Worm (Caenorhabditis elegans): Measurements from ENCODE around the gene gtf-2F2.

The gtf-2F2 gene

DNA sequence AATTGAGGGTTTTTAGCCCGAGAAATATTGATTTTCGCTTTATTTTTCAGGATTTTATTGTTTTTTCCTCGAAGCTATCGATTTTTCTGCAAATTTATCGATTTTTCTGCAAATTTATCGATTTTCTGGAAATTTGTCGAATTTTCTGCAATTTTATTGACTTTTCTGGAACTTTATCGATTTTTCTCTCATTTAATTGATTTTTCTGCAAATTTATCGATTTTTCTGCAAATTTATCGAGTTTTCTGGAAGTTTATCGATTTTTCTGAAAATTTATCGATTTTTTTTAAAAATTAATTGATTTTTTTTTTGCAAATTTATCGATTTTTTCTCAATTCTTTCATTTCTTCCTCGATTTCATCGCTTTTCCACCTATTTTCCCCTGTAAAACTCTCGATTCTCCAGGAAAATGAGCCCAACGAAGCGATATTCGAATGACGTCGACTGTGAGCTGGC is at the start of gene gtf-2F2:
Gene gtf-2F2 (plus strand): TSS at position 406 of the 456 bp plus-strand sequence.
- TF ChIP-seq mab-9 (GFP tag; IDR thresholded peaks at IDR 0.05) (no peak), mep-1 (tag; optimal IDR thresholded peaks at IDR 0.05) (no peak), skn-1 (tag; optimal IDR thresholded peaks at IDR 0.05) (no peak), unc-30 (tag; optimal IDR thresholded peaks at IDR 0.05) (no peak), hpl-2 (GFP tag; optimal IDR thresholded peaks at IDR 0.05) (no peak), C04F5.9 (tag; optimal IDR thresholded peaks at IDR 0.05) (no peak), ztf-11 (tag; optimal IDR thresholded peaks at IDR 0.05) (no peak), pag-3 (tag; optimal IDR thresholded peaks at IDR 0.05; ENCODE audit: borderline replicate concordance, insufficient read depth) (no peak), tlp-1 (tag; optimal IDR thresholded peaks at IDR 0.05) (no peak), nhr-11 (tag; optimal IDR thresholded peaks at IDR 0.05) (no peak), nhr-77 (tag; optimal IDR thresholded peaks at IDR 0.05) (no peak), unc-130 (tag; optimal IDR thresholded peaks at IDR 0.05) (no peak)

DNA sequence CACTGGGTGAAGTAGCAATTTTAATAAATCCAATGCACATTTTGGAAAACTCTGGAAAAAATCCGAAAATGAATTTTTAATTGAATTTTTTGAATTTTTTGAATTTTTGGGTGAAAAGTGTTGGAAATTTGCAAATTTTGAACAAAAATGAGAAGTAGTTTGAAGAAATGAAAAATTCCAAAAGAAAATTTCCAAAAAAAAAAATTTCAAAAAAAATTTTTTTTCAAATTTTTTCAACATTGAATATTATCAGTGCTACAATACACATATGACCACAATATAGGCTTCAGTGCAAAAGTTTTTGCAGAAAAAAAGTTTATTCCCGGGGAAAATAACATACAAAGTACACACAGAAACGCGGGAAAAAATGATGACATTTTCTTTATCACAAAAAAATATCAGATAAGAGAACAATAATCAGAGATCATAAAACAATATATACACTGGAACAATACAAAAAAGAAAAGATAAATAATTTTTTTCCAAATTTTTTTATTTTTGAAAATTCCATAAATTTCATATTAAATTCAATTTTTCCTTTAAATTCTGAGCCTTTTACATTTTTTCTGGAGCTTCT is 36.4 kb upstream of the gtf-2F2 start, which contains the start of gene hrg-10:
Gene hrg-10 (minus strand): TSS at position 51 of the 577 bp plus-strand sequence.
- no peak for TF ChIP-seq nhr-84 (tag; optimal IDR thresholded peaks at IDR 0.05)
- peak; percentile 6; the same call in 1 of the 2 replicates for TF ChIP-seq nhr-19 (GFP tag; conservative IDR thresholded peaks at IDR 0.05)
- TF ChIP-seq elt-2 (tag; optimal IDR thresholded peaks at IDR 0.05) = peak; percentile 77
- no peak for TF ChIP-seq rnt-1 (tag; optimal IDR thresholded peaks at IDR 0.05)
- no peak for TF ChIP-seq snpc-4 (tag; optimal IDR thresholded peaks at IDR 0.05)
- TF ChIP-seq ceh-63 (GFP tag; optimal IDR thresholded peaks at IDR 0.05) = no peak
- no peak for TF ChIP-seq grh-1 (GFP tag; IDR thresholded peaks at IDR 0.05)
- TF ChIP-seq pax-3 (tag; optimal IDR thresholded peaks at IDR 0.05) = no peak
- TF ChIP-seq nhr-20 (tag; optimal IDR thresholded peaks at IDR 0.05) = peak; percentile 8
- TF ChIP-seq nhr-71 (tag; optimal IDR thresholded peaks at IDR 0.05) = no peak
- peak in 1 of 2 experiments; percentile 9 for TF ChIP-seq lin-35 (GFP tag; optimal IDR thresholded peaks at IDR 0.05)
- TF ChIP-seq lin-39 (tag; optimal IDR thresholded peaks at IDR 0.05) = no peak
- TF ChIP-seq nhr-12 (tag; optimal IDR thresholded peaks at IDR 0.05) = no peak
- no peak for TF ChIP-seq ceh-82 (tag; optimal IDR thresholded peaks at IDR 0.05)
- no peak for TF ChIP-seq fkh-8 (tag; optimal IDR thresholded peaks at IDR 0.05)
- no peak for TF ChIP-seq ztf-4 (tag; optimal IDR thresholded peaks at IDR 0.05)
- no peak for TF ChIP-seq pag-3 (tag; optimal IDR thresholded peaks at IDR 0.05; ENCODE audit: borderline replicate concordance, insufficient read depth)
- no peak for TF ChIP-seq nhr-47 (tag; optimal IDR thresholded peaks at IDR 0.05)
- no peak for TF ChIP-seq mep-1 (tag; optimal IDR thresholded peaks at IDR 0.05)
- no peak for TF ChIP-seq ama-1 (optimal IDR thresholded peaks at IDR 0.05)
- TF ChIP-seq ets-5 (GFP tag; IDR thresholded peaks at IDR 0.05) = no peak
- peak in 1 of 2 experiments; percentile 10 for TF ChIP-seq lsy-2 (tag; optimal IDR thresholded peaks at IDR 0.05)
- no peak for TF ChIP-seq unc-86 (tag; optimal IDR thresholded peaks at IDR 0.05)
- no peak for TF ChIP-seq tlp-1 (tag; optimal IDR thresholded peaks at IDR 0.05)
- no peak for TF ChIP-seq hpl-2 (GFP tag; optimal IDR thresholded peaks at IDR 0.05)

DNA sequence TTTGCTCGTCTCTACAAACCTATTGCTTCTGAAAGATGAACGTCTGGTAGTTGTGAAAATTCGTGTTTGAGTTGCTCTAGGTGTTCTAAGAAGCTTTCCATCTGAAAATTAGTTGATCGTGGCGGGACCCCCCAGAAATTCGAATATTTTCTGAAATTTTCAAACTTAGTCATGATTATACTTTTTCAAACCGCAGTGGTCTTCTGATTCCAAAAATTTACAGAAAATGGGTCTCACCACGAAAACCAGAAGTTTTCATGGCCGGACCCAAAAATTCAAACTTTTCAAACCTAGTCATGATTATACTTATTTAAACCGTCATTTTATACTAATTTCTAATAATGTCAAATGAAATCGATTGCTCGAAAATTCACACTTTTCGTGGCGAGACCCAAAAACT is 33.7 kb upstream of the gtf-2F2 start, which contains the start of gene ztf-20:
Gene ztf-20 (minus strand): TSS at position 101 of the 400 bp plus-strand sequence.
- TF ChIP-seq nhr-20 (tag; optimal IDR thresholded peaks at IDR 0.05) (no peak), ztf-11 (tag; optimal IDR thresholded peaks at IDR 0.05) (no peak), nhr-71 (tag; optimal IDR thresholded peaks at IDR 0.05) (no peak), ceh-8 (GFP tag; optimal IDR thresholded peaks at IDR 0.05) (no peak), Y116A8C.19 (tag; optimal IDR thresholded peaks at IDR 0.05; ENCODE audit: borderline replicate concordance) (no peak), hpl-2 (GFP tag; optimal IDR thresholded peaks at IDR 0.05) (no peak), tbx-2 (tag; optimal IDR thresholded peaks at IDR 0.05) (no peak), elt-3 (tag; optimal IDR thresholded peaks at IDR 0.05) (no peak), nhr-19 (GFP tag; conservative IDR thresholded peaks at IDR 0.05) (no peak), sup-37 (GFP tag; optimal IDR thresholded peaks at IDR 0.05) (no peak)
